Fruit fly (Drosophila melanogaster): Measurements from ENCODE around the gene PolD1.

PolD1 gene

dm6 chr3L:16021064-16021683, 33.6 kb upstream of the PolD1 start (continued):
- TF ChIP-seq gsb-n (tag; optimal IDR thresholded peaks at IDR 0.05) (peak; percentile 72), CG31224 (GFP tag; IDR thresholded peaks at IDR 0.05) (no peak), row (GFP tag; IDR thresholded peaks at IDR 0.05) (peak; percentile 50), CG17359 (tag; optimal IDR thresholded peaks at IDR 0.05) (peak; percentile 40), CG1529 (GFP tag; optimal IDR thresholded peaks at IDR 0.05) (no peak), CG2116 (GFP tag; optimal IDR thresholded peaks at IDR 0.05) (peak; percentile 12), CG14965 (GFP tag; optimal IDR thresholded peaks at IDR 0.05; ENCODE audit: borderline replicate concordance) (no peak), CG13775 (GFP tag; optimal IDR thresholded peaks at IDR 0.05) (peak; percentile 51), Sry-δ (GFP tag; optimal IDR thresholded peaks at IDR 0.05) (no peak), trem (tag; optimal IDR thresholded peaks at IDR 0.05) (peak; percentile 60), NfI (GFP tag; optimal IDR thresholded peaks at IDR 0.05) (peak; percentile 5), CG31441 (GFP tag; IDR thresholded peaks at IDR 0.05) (peak; percentile 68), bigmax (GFP tag; optimal IDR thresholded peaks at IDR 0.05) (no peak), CG7928 (GFP tag; optimal IDR thresholded peaks at IDR 0.05) (no peak), HLHmδ (GFP tag; optimal IDR thresholded peaks at IDR 0.05) (no peak), h (optimal IDR thresholded peaks at IDR 0.05) (no peak), Rx (GFP tag; IDR thresholded peaks at IDR 0.05) (peak; percentile 49; the same call in 1 of the 2 replicates), scrt (GFP tag; optimal IDR thresholded peaks at IDR 0.05) (no peak), shn (GFP tag; optimal IDR thresholded peaks at IDR 0.05) (no peak), CG1602 (GFP tag; optimal IDR thresholded peaks at IDR 0.05) (peak; percentile 48), caup (GFP tag; optimal IDR thresholded peaks at IDR 0.05; ENCODE audit: severe bottlenecking) (no peak), psq (GFP tag; optimal IDR thresholded peaks at IDR 0.05) (no peak), Nf-YB (GFP tag; optimal IDR thresholded peaks at IDR 0.05) (peak; percentile 12), CG3065 (GFP tag; optimal IDR thresholded peaks at IDR 0.05) (no peak), Tbp (GFP tag; optimal IDR thresholded peaks at IDR 0.05) (no peak), abd-A (tag; optimal IDR thresholded peaks at IDR 0.05) (no peak), CG4404 (GFP tag; IDR thresholded peaks at IDR 0.05) (peak; percentile 79), Meics (GFP tag; optimal IDR thresholded peaks at IDR 0.05) (no peak), CG7963 (GFP tag; IDR thresholded peaks at IDR 0.05; ENCODE audit: partially characterized antibody) (no peak), zfh1 (GFP tag; IDR thresholded peaks at IDR 0.05) (peak; percentile 71), CG12769 (tag; optimal IDR thresholded peaks at IDR 0.05) (peak; percentile 17), Hand (GFP tag; optimal IDR thresholded peaks at IDR 0.05) (no peak), ham (GFP tag; IDR thresholded peaks at IDR 0.05) (no peak), wor (GFP tag; IDR thresholded peaks at IDR 0.05) (no peak), Scr (GFP tag; IDR thresholded peaks at IDR 0.05; ENCODE audit: partially characterized antibody) (no peak), CG6683 (GFP tag; optimal IDR thresholded peaks at IDR 0.05) (no peak), tap (tag; optimal IDR thresholded peaks at IDR 0.05) (no peak), CG15601 (tag; optimal IDR thresholded peaks at IDR 0.05) (peak; percentile 12), ab (GFP tag; optimal IDR thresholded peaks at IDR 0.05) (no peak), CG14441 (GFP tag; IDR thresholded peaks at IDR 0.05) (0 out of 2 replicates have a peak, but pooled peaks have one; percentile 21), HLH3B (GFP tag; IDR thresholded peaks at IDR 0.05) (no peak), sob (GFP tag; IDR thresholded peaks at IDR 0.05) (no peak), CG12219 (GFP tag; optimal IDR thresholded peaks at IDR 0.05) (peak; percentile 39), nerfin-2 (GFP tag; IDR thresholded peaks at IDR 0.05; ENCODE audit: partially characterized antibody) (no peak), CG10543 (GFP tag; optimal IDR thresholded peaks at IDR 0.05) (no peak), jumu (GFP tag; optimal IDR thresholded peaks at IDR 0.05) (peak; percentile 29), CG6854 (GFP tag; optimal IDR thresholded peaks at IDR 0.05) (no peak), pho (GFP tag; optimal IDR thresholded peaks at IDR 0.05) (no peak), Hsf (GFP tag; optimal IDR thresholded peaks at IDR 0.05) (peak; percentile 55), cad (GFP tag; optimal IDR thresholded peaks at IDR 0.05) (no peak)
